Worm (Caenorhabditis elegans): ENCODE data around the gene srh-7.

The srh-7 gene

ce11 chrV:3984178-3984577 lies 23.8 kb upstream of the srh-7 start, which contains the start of gene nlp-29:
Gene nlp-29 (plus strand): TSS chrV:3984425.
- TF ChIP-seq nhr-237 (tag; optimal IDR thresholded peaks at IDR 0.05) (no peak), ham-2 (GFP tag; optimal IDR thresholded peaks at IDR 0.05) (no peak), nhr-2 (tag; optimal IDR thresholded peaks at IDR 0.05) (no peak), blmp-1 (tag; optimal IDR thresholded peaks at IDR 0.05) (no peak), sem-2 (GFP tag; optimal IDR thresholded peaks at IDR 0.05) (no peak), tbx-8 (GFP tag; optimal IDR thresholded peaks at IDR 0.05) (no peak)

- TF ChIP-seq unc-39 (tag; optimal IDR thresholded peaks at IDR 0.05) (no peak), drap-1 (GFP tag; optimal IDR thresholded peaks at IDR 0.05) (no peak), ztf-11 (tag; optimal IDR thresholded peaks at IDR 0.05) (no peak), nhr-237 (tag; optimal IDR thresholded peaks at IDR 0.05) (no peak), blmp-1 (tag; optimal IDR thresholded peaks at IDR 0.05) (no peak), tbx-8 (GFP tag; optimal IDR thresholded peaks at IDR 0.05) (no peak), lsy-2 (tag; optimal IDR thresholded peaks at IDR 0.05) (no peak), sptf-1 (tag; optimal IDR thresholded peaks at IDR 0.05) (no peak), nhr-12 (tag; optimal IDR thresholded peaks at IDR 0.05) (no peak), pha-4 (tag; optimal IDR thresholded peaks at IDR 0.05) (no peak), ceh-83 (GFP tag; optimal IDR thresholded peaks at IDR 0.05) (no peak), ceh-43 (GFP tag; optimal IDR thresholded peaks at IDR 0.05) (no peak), nhr-28 (tag; optimal IDR thresholded peaks at IDR 0.05) (no peak), hlh-1 (tag; optimal IDR thresholded peaks at IDR 0.05) (no peak), snpc-4 (tag; optimal IDR thresholded peaks at IDR 0.05) (no peak), elt-3 (tag; optimal IDR thresholded peaks at IDR 0.05) (no peak), flh-1 (GFP tag; optimal IDR thresholded peaks at IDR 0.05) (no peak), ceh-39 (tag; optimal IDR thresholded peaks at IDR 0.05) (no peak), mep-1 (tag; optimal IDR thresholded peaks at IDR 0.05) (no peak), ces-1 (GFP tag; optimal IDR thresholded peaks at IDR 0.05) (no peak)
These were observed 22.9 kb upstream of the srh-7 start for ce11 chrV:3985104-3985503.

ce11 chrV:3987616-3988015 lies 20.4 kb upstream of the srh-7 start, which contains the start of gene nlp-28:
Gene nlp-28 (plus strand): TSS chrV:3987900.
- TF ChIP-seq drap-1 (GFP tag; optimal IDR thresholded peaks at IDR 0.05) (no peak), mab-5 (tag; optimal IDR thresholded peaks at IDR 0.05) (no peak), snpc-4 (tag; optimal IDR thresholded peaks at IDR 0.05) (no peak), ceh-39 (tag; optimal IDR thresholded peaks at IDR 0.05) (no peak), unc-120 (tag; optimal IDR thresholded peaks at IDR 0.05; ENCODE audit: poor library complexity, severe bottlenecking) (no peak), M03D4.4 (tag; optimal IDR thresholded peaks at IDR 0.05) (no peak), bed-3 (GFP tag; optimal IDR thresholded peaks at IDR 0.05) (no peak), elt-1 (tag; optimal IDR thresholded peaks at IDR 0.05; ENCODE audit: borderline replicate concordance, insufficient read depth) (no peak), nhr-76 (tag; optimal IDR thresholded peaks at IDR 0.05) (no peak), mls-2 (tag; optimal IDR thresholded peaks at IDR 0.05) (no peak), lin-32 (GFP tag; optimal IDR thresholded peaks at IDR 0.05) (no peak), elt-3 (tag; optimal IDR thresholded peaks at IDR 0.05) (no peak), ztf-11 (tag; optimal IDR thresholded peaks at IDR 0.05) (no peak), sem-2 (GFP tag; optimal IDR thresholded peaks at IDR 0.05) (no peak), ceh-83 (GFP tag; optimal IDR thresholded peaks at IDR 0.05) (no peak)

- TF ChIP-seq M03D4.4 (tag; optimal IDR thresholded peaks at IDR 0.05) = no peak
- no peak for TF ChIP-seq nhr-12 (tag; optimal IDR thresholded peaks at IDR 0.05)
- TF ChIP-seq unc-120 (tag; optimal IDR thresholded peaks at IDR 0.05; ENCODE audit: poor library complexity, severe bottlenecking) = no peak
- no peak for TF ChIP-seq nhr-237 (tag; optimal IDR thresholded peaks at IDR 0.05)
- TF ChIP-seq zip-8 (tag; optimal IDR thresholded peaks at IDR 0.05) = no peak
- no peak for TF ChIP-seq lin-32 (GFP tag; optimal IDR thresholded peaks at IDR 0.05)
- no peak for TF ChIP-seq sptf-1 (tag; optimal IDR thresholded peaks at IDR 0.05)
- TF ChIP-seq mab-5 (tag; optimal IDR thresholded peaks at IDR 0.05) = no peak
- no peak for TF ChIP-seq elt-3 (tag; optimal IDR thresholded peaks at IDR 0.05)
- no peak for TF ChIP-seq ceh-83 (GFP tag; optimal IDR thresholded peaks at IDR 0.05)
- no peak for TF ChIP-seq ham-2 (GFP tag; optimal IDR thresholded peaks at IDR 0.05)
- no peak for TF ChIP-seq nhr-28 (tag; optimal IDR thresholded peaks at IDR 0.05)
- no peak for TF ChIP-seq tbx-8 (GFP tag; optimal IDR thresholded peaks at IDR 0.05)
These were observed 19.0 kb upstream of the srh-7 start, which contains the start of gene nlp-27 for ce11 chrV:3989070-3989469. Gene nlp-27 (plus strand): TSS chrV:3989378.

- TF ChIP-seq mab-5 (tag; optimal IDR thresholded peaks at IDR 0.05) = no peak
- no peak for TF ChIP-seq flh-1 (GFP tag; optimal IDR thresholded peaks at IDR 0.05)
- TF ChIP-seq lin-32 (GFP tag; optimal IDR thresholded peaks at IDR 0.05) = no peak
- no peak for TF ChIP-seq nhr-28 (tag; optimal IDR thresholded peaks at IDR 0.05)
- TF ChIP-seq sem-2 (GFP tag; optimal IDR thresholded peaks at IDR 0.05) = no peak
- no peak for TF ChIP-seq nhr-76 (tag; optimal IDR thresholded peaks at IDR 0.05)
- TF ChIP-seq unc-120 (tag; optimal IDR thresholded peaks at IDR 0.05; ENCODE audit: poor library complexity, severe bottlenecking) = no peak
- no peak for TF ChIP-seq ham-2 (GFP tag; optimal IDR thresholded peaks at IDR 0.05)
- TF ChIP-seq elt-1 (tag; optimal IDR thresholded peaks at IDR 0.05; ENCODE audit: borderline replicate concordance, insufficient read depth) = no peak
- no peak for TF ChIP-seq nhr-2 (tag; optimal IDR thresholded peaks at IDR 0.05)
These were observed 15.7 kb upstream of the srh-7 start for ce11 chrV:3992334-3992733.
